Worm (Caenorhabditis elegans): Measurements from ENCODE around the gene tbc-1.

DNA sequence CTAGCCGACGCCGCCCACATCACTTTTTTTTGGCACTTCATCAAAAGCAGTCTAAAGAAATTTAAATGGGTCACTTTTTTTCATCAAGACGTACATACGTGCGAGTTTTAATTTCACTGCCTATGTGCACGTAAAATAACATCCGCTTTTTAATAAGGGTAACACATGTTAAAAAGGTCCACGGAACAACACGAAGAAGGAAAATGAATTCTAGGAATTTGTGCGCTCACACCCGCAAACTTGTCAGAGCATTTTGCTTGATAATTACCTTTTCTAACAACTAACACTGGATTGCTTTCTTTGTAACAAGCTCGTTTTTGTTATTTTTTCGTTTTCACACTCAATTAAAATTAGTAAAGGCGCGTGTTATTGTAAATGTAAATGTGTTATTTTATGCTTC lies 38.1 kb downstream of the tbc-1 start:
- no peak for TF ChIP-seq nhr-11 (tag; optimal IDR thresholded peaks at IDR 0.05)
- no peak for TF ChIP-seq aha-1 (tag; optimal IDR thresholded peaks at IDR 0.05)
- no peak for TF ChIP-seq snu-23 (GFP tag; optimal IDR thresholded peaks at IDR 0.05)
- TF ChIP-seq snpc-4 (tag; optimal IDR thresholded peaks at IDR 0.05): no peak
- no peak for TF ChIP-seq ztf-11 (tag; optimal IDR thresholded peaks at IDR 0.05)
- no peak for TF ChIP-seq elt-3 (tag; optimal IDR thresholded peaks at IDR 0.05)
- no peak for TF ChIP-seq mdl-1 (tag; optimal IDR thresholded peaks at IDR 0.05)
- TF ChIP-seq aly-2 (tag; optimal IDR thresholded peaks at IDR 0.05): no peak
- TF ChIP-seq F16B12.6 (tag; optimal IDR thresholded peaks at IDR 0.05): no peak
- TF ChIP-seq grh-1 (GFP tag; IDR thresholded peaks at IDR 0.05): no peak
- no peak for TF ChIP-seq skn-1 (tag; optimal IDR thresholded peaks at IDR 0.05)
- no peak for TF ChIP-seq nhr-28 (tag; optimal IDR thresholded peaks at IDR 0.05)
- no peak for TF ChIP-seq pag-3 (tag; optimal IDR thresholded peaks at IDR 0.05; ENCODE audit: borderline replicate concordance, insufficient read depth)
